Fruit fly (Drosophila melanogaster) whole organism, embryonic: ENCODE results near the gene Wdfy2.

Experiments used
- CG2875 ChIP-seq: fragments of 200-800 bp; sonication (Bioruptor generic); optimal IDR thresholded peaks from 2 replicates; lab custom pipeline; 2017; ENCODE audit warnings: missing biosample characterization, mild to moderate bottlenecking, missing genetic modification characterization, missing genetic modification reagents
- CG4404 ChIP-seq: fragments of 200-800 bp; sonication (Bioruptor generic); IDR thresholded peaks from 2 replicates; pipeline ENCODE4 v1.3.6; 2022; ENCODE audit warnings: missing biosample characterization, missing genetic modification characterization
- Dad ChIP-seq: fragments of 200-800 bp; sonication (Bioruptor generic); optimal IDR thresholded peaks from 3 replicates; lab custom pipeline; 2016; ENCODE audit warnings: missing biosample characterization, missing genetic modification characterization
- Dll ChIP-seq: fragments of 200-800 bp; sonication (Bioruptor generic); IDR thresholded peaks from 4 replicates; pipeline ENCODE4 v1.3.6; 2022; ENCODE audit warnings: missing biosample characterization, missing genetic modification characterization; ENCODE audit not compliant: partially characterized antibody
- bsh ChIP-seq, 2 experiments: fragments of 200-800 bp; sonication (Bioruptor generic); optimal IDR thresholded peaks; 2 replicates each; lab custom pipeline; 2017 to 2018; ENCODE audit warnings: mild to moderate bottlenecking in 2 of 2, missing biosample characterization in 2 of 2, missing genetic modification characterization in 2 of 2, moderate library complexity in 1 of 2
- kah ChIP-seq: fragments of 200-800 bp; sonication (Bioruptor generic); optimal IDR thresholded peaks from 2 replicates; lab custom pipeline; 2018; ENCODE audit warnings: missing biosample characterization, mild to moderate bottlenecking, missing genetic modification characterization
- zen2 ChIP-seq: fragments of 200-800 bp; sonication (Bioruptor generic); IDR thresholded peaks from 3 replicates; pipeline ENCODE4 v1.3.6; 2022; ENCODE audit warnings: missing biosample characterization, missing genetic modification characterization; ENCODE audit not compliant: partially characterized antibody

dm6 chr2L:10457191-10457899 is 34.3 kb downstream of the Wdfy2 start, which contains the start of the genes LManI and LManII:
- TF ChIP-seq Dad (GFP tag; lab: Kevin White, UChicago) (no peak), bsh (GFP tag; optimal IDR thresholded peaks at IDR 0.05; lab: Kevin White, UChicago) (no peak), CG2875 (GFP tag; lab: Kevin White, UChicago) (no peak), Dll (GFP tag; lab: Robert Waterston, UW) (no peak), CG4404 (GFP tag; lab: Robert Waterston, UW) (no peak), zen2 (GFP tag; lab: Robert Waterston, UW) (no peak), kah (GFP tag; lab: Kevin White, UChicago) (no peak)
